Worm (Caenorhabditis elegans) whole organism, L1 larva: ENCODE measurements around the gene cam-1.

Experiments
- C16A3.4 ChIP-seq: fragments of 150-350 bp; optimal IDR thresholded peaks from 2 replicates; lab custom pipeline; 2014; ENCODE audit warnings: missing biosample characterization, missing genetic modification characterization
- C34B4.2 ChIP-seq: sonication (generic microtip); optimal IDR thresholded peaks from 2 replicates; lab custom pipeline; 2017; ENCODE audit warnings: mild to moderate bottlenecking, missing genetic modification characterization, missing compliant biosample characterization
- F16B12.6 ChIP-seq: fragments of 150-350 bp; optimal IDR thresholded peaks from 2 replicates; lab custom pipeline; 2014; ENCODE audit warnings: missing biosample characterization, missing genetic modification characterization
- aly-2 ChIP-seq: fragments of 150-350 bp; optimal IDR thresholded peaks from 2 replicates; lab custom pipeline; 2014; ENCODE audit warnings: missing biosample characterization, missing genetic modification characterization
- ama-1 ChIP-seq: fragments of 150-350 bp; optimal IDR thresholded peaks from 2 replicates; lab custom pipeline; 2014
- blmp-1 ChIP-seq: fragments of 150-350 bp; optimal IDR thresholded peaks from 2 replicates; lab custom pipeline; 2014; ENCODE audit warnings: missing biosample characterization, missing genetic modification characterization
- ceh-88 ChIP-seq: fragments of 200-800 bp; sonication (Bioruptor generic); IDR thresholded peaks from 2 replicates; pipeline ENCODE4 v1.3.6; 2022; ENCODE audit warnings: missing genetic modification characterization, missing compliant biosample characterization
- dpl-1 ChIP-seq, 3 experiments: fragments of 150-350 bp in 2 of 3; sonication (generic microtip) in 1 of 3; optimal IDR thresholded peaks; 2 replicates each; lab custom pipeline; 2014 to 2017; ENCODE audit warnings: missing biosample characterization in 3 of 3, missing genetic modification characterization in 3 of 3, missing genetic modification reagents in 3 of 3
- dsc-1 ChIP-seq: sonication (generic microtip); optimal IDR thresholded peaks from 2 replicates; lab custom pipeline; 2016; ENCODE audit warnings: mild to moderate bottlenecking, missing genetic modification characterization, missing compliant biosample characterization
- efl-1 ChIP-seq, 4 experiments: fragments of 150-350 bp; optimal IDR thresholded peaks in 3 of 4; peaks in 1 of 4; 1 replicate in 1 of 4; 2 replicates in 3 of 4; lab custom pipeline; 2014; ENCODE audit warnings: missing biosample characterization in 2 of 4, missing genetic modification characterization in 2 of 4, missing genetic modification reagents in 2 of 4
- efl-3 ChIP-seq: fragments of 200-800 bp; sonication (Bioruptor generic); optimal IDR thresholded peaks from 2 replicates; lab custom pipeline; 2018; ENCODE audit warnings: mild to moderate bottlenecking, missing genetic modification characterization, missing compliant biosample characterization
- egl-13 ChIP-seq: sonication (generic microtip); optimal IDR thresholded peaks from 2 replicates; lab custom pipeline; 2016; ENCODE audit warnings: missing genotype, missing genetic modification reagents, missing genetic modification characterization, missing compliant biosample characterization
- elt-2 ChIP-seq: sonication (generic microtip); optimal IDR thresholded peaks from 2 replicates; lab custom pipeline; 2016; ENCODE audit warnings: missing genetic modification characterization, mild to moderate bottlenecking, inconsistent platforms, missing compliant biosample characterization, missing genetic modification reagents
- elt-3 ChIP-seq, 6 experiments: fragments of 150-350 bp in 1 of 6; sonication (generic microtip); optimal IDR thresholded peaks; 2 replicates each; lab custom pipeline; 2017 to 2018; ENCODE audit warnings: missing biosample characterization in 6 of 6, missing genetic modification characterization in 6 of 6, inconsistent platforms in 1 of 6
- ets-5 ChIP-seq: fragments of 200-800 bp; sonication (Bioruptor generic); IDR thresholded peaks from 2 replicates; pipeline ENCODE4 v1.3.6; 2022; ENCODE audit warnings: missing genetic modification characterization, missing compliant biosample characterization
- fkh-8 ChIP-seq: sonication (generic microtip); optimal IDR thresholded peaks from 2 replicates; lab custom pipeline; 2016; ENCODE audit warnings: mild to moderate bottlenecking, missing genetic modification characterization, missing compliant biosample characterization
- grh-1 ChIP-seq: fragments of 200-800 bp; sonication (Bioruptor generic); IDR thresholded peaks from 2 replicates; pipeline ENCODE4 v1.3.6; 2022; ENCODE audit warnings: missing genetic modification reagents, missing genetic modification characterization, missing compliant biosample characterization
- hlh-17 ChIP-seq: fragments of 200-800 bp; sonication (Bioruptor generic); optimal IDR thresholded peaks from 2 replicates; lab custom pipeline; 2018; ENCODE audit warnings: missing genetic modification characterization, mild to moderate bottlenecking, missing compliant biosample characterization, moderate library complexity, borderline replicate concordance
- hlh-4 ChIP-seq: sonication (generic microtip); optimal IDR thresholded peaks from 2 replicates; lab custom pipeline; 2016; ENCODE audit warnings: mild to moderate bottlenecking, missing genetic modification characterization, missing compliant biosample characterization
- hpl-2 ChIP-seq: fragments of 150-350 bp; optimal IDR thresholded peaks from 2 replicates; lab custom pipeline; 2014; ENCODE audit warnings: missing biosample characterization, missing genetic modification reagents, missing genetic modification characterization
- jun-1 ChIP-seq: fragments of 150-350 bp; optimal IDR thresholded peaks from 2 replicates; lab custom pipeline; 2014; ENCODE audit warnings: missing biosample characterization, missing genetic modification reagents, missing genetic modification characterization
- lin-13 ChIP-seq: fragments of 150-350 bp; optimal IDR thresholded peaks from 2 replicates; lab custom pipeline; 2014; ENCODE audit warnings: missing biosample characterization, missing genetic modification reagents, missing genetic modification characterization
- lin-14 ChIP-seq: fragments of 200-800 bp; sonication (Bioruptor generic); optimal IDR thresholded peaks from 2 replicates; lab custom pipeline; 2018; ENCODE audit warnings: mild to moderate bottlenecking, missing genetic modification characterization, moderate library complexity, missing compliant biosample characterization
- lin-15B ChIP-seq: fragments of 150-350 bp; sonication (generic microtip); optimal IDR thresholded peaks from 3 replicates; lab custom pipeline; 2014; ENCODE audit warnings: missing biosample characterization, missing genetic modification characterization
- lin-39 ChIP-seq: fragments of 150-350 bp; optimal IDR thresholded peaks from 2 replicates; lab custom pipeline; 2014; ENCODE audit warnings: missing biosample characterization, missing genetic modification reagents, missing genetic modification characterization
- lir-3 ChIP-seq: sonication (generic microtip); optimal IDR thresholded peaks from 2 replicates; lab custom pipeline; 2016; ENCODE audit warnings: mild to moderate bottlenecking, missing genetic modification characterization, moderate library complexity, missing compliant biosample characterization; ENCODE audit not compliant: poor library complexity
- lsy-2 ChIP-seq, 2 experiments: fragments of 150-350 bp; optimal IDR thresholded peaks; 2 replicates each; lab custom pipeline; 2014; ENCODE audit warnings: missing biosample characterization in 2 of 2, missing genetic modification characterization in 2 of 2
- mab-9 ChIP-seq: fragments of 200-800 bp; sonication (Bioruptor generic); IDR thresholded peaks from 2 replicates; pipeline ENCODE4 v1.3.6; 2022; ENCODE audit warnings: missing genetic modification reagents, missing genetic modification characterization, missing compliant biosample characterization
- mdl-1 ChIP-seq, 2 experiments: fragments of 150-350 bp; optimal IDR thresholded peaks; 2 replicates each; lab custom pipeline; 2014 to 2017; ENCODE audit warnings: missing biosample characterization in 2 of 2, missing genetic modification characterization in 2 of 2, inconsistent platforms in 1 of 2
- mep-1 ChIP-seq: fragments of 150-350 bp; optimal IDR thresholded peaks from 2 replicates; lab custom pipeline; 2014; ENCODE audit warnings: missing biosample characterization, missing genetic modification characterization
- nhr-11 ChIP-seq: fragments of 150-350 bp; optimal IDR thresholded peaks from 2 replicates; lab custom pipeline; 2014; ENCODE audit warnings: missing biosample characterization, missing genetic modification characterization
- nhr-19 ChIP-seq: fragments of 200-800 bp; sonication (Bioruptor generic); conservative IDR thresholded peaks from 2 replicates; pipeline ENCODE4 v1.3.6; 2022; ENCODE audit warnings: missing genetic modification characterization, missing compliant biosample characterization
- nhr-84 ChIP-seq: sonication (generic microtip); optimal IDR thresholded peaks from 2 replicates; lab custom pipeline; 2017; ENCODE audit warnings: missing biosample characterization, missing genetic modification characterization
- nhr-85 ChIP-seq: sonication (generic microtip); peaks from one replicate; lab custom pipeline; 2016; ENCODE audit warnings: missing genetic modification characterization, inconsistent platforms, missing compliant biosample characterization
- nhr-90 ChIP-seq: sonication (generic microtip); optimal IDR thresholded peaks from 2 replicates; lab custom pipeline; 2016; ENCODE audit warnings: mild to moderate bottlenecking, missing genetic modification characterization, missing compliant biosample characterization; ENCODE audit not compliant: poor library complexity
- pag-3 ChIP-seq: sonication (generic microtip); optimal IDR thresholded peaks from 2 replicates; lab custom pipeline; 2017; ENCODE audit warnings: missing genetic modification characterization, mild to moderate bottlenecking, missing compliant biosample characterization, antibody characterized with exemption, borderline replicate concordance; ENCODE audit not compliant: insufficient read depth
- rnt-1 ChIP-seq: sonication (generic microtip); optimal IDR thresholded peaks from 2 replicates; lab custom pipeline; 2016; ENCODE audit warnings: mild to moderate bottlenecking, missing genetic modification characterization, moderate library complexity, missing compliant biosample characterization
- skn-1 ChIP-seq: fragments of 150-350 bp; optimal IDR thresholded peaks from 2 replicates; lab custom pipeline; 2014; ENCODE audit warnings: missing biosample characterization, missing genetic modification characterization
- snpc-4 ChIP-seq: fragments of 150-350 bp; optimal IDR thresholded peaks from 2 replicates; lab custom pipeline; 2014; ENCODE audit warnings: missing biosample characterization, missing genetic modification characterization
- snu-23 ChIP-seq: sonication (generic microtip); optimal IDR thresholded peaks from 2 replicates; lab custom pipeline; 2016; ENCODE audit warnings: missing genetic modification characterization, missing compliant biosample characterization
- sup-37 ChIP-seq: fragments of 200-800 bp; sonication (Bioruptor generic); optimal IDR thresholded peaks from 2 replicates; lab custom pipeline; 2018; ENCODE audit warnings: mild to moderate bottlenecking, missing genetic modification characterization, missing compliant biosample characterization
- swsn-7 ChIP-seq: sonication (generic microtip); optimal IDR thresholded peaks from 2 replicates; lab custom pipeline; 2016; ENCODE audit warnings: missing genetic modification characterization, missing compliant biosample characterization
- unc-30 ChIP-seq: sonication (generic microtip); optimal IDR thresholded peaks from 2 replicates; lab custom pipeline; 2017; ENCODE audit warnings: missing biosample characterization, missing genetic modification characterization
- unc-86 ChIP-seq: sonication (generic microtip); optimal IDR thresholded peaks from 2 replicates; lab custom pipeline; 2016; ENCODE audit warnings: missing genetic modification characterization, missing compliant biosample characterization
- xbp-1 ChIP-seq: sonication (generic microtip); optimal IDR thresholded peaks from 2 replicates; lab custom pipeline; 2016; ENCODE audit warnings: missing genetic modification characterization, missing compliant biosample characterization
- ztf-11 ChIP-seq, 2 experiments: sonication (generic microtip); optimal IDR thresholded peaks; 2 replicates each; lab custom pipeline; 2016 to 2017; ENCODE audit warnings: missing genetic modification characterization in 2 of 2, missing biosample characterization in 1 of 2, missing compliant biosample characterization in 1 of 2

cam-1 gene

DNA sequence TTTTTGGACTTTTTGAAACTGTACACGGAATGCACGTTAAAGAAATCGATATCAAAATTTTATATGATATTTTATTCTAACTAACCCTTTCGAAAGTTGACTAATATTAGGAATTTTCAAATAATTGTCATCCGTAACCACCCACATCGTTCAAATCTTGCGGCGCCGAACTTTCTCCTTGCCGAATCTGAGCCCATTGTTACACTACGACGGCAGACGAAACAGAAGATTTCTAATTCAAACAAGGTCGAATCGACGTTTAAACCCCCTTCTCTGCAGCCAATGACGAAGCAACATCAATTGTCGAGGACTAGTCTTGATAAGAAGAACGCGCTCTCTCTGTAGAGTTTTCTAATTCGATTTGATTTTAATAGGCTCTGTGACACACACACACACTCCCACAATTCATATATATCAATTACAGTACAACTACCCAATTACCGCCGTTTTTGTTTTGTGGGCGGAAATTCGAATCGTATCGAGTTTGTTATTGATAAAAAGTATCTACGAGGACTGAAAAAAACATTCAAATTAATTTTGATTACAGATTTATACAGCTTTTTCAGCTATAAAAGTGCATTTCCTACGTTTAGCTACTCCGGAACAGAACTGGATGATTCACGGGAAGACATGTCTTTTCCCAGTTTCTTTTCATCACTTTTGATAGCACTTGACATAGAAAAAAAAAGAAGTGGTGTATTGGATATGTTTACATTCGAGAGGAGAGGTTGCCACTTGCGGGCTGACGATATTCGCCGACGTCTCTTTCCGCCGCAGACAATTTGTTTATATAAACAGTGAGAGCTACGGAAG, 25.5 kb downstream of the cam-1 start:
- no peak for TF ChIP-seq hlh-4 (tag; lab: Kevin White, UChicago)
- TF ChIP-seq efl-1 (optimal IDR thresholded peaks at IDR 0.05; lab: Kevin White, UChicago): no peak
- peak in 1 of 2 experiments; percentile 64 for TF ChIP-seq efl-1 (GFP tag; optimal IDR thresholded peaks at IDR 0.05 in 1 of 2; lab: Kevin White, UChicago)
- peak; percentile 16 for TF ChIP-seq lin-14
- no peak for TF ChIP-seq ets-5 (GFP tag; lab: Robert Waterston, UW)
- TF ChIP-seq hlh-17 (GFP tag; lab: Kevin White, UChicago): no peak
- no peak for TF ChIP-seq ceh-88 (GFP tag; lab: Robert Waterston, UW)
- peak; percentile 26 for TF ChIP-seq mep-1
- TF ChIP-seq elt-3 (tag; optimal IDR thresholded peaks at IDR 0.05; lab: Kevin White, UChicago): peak in 2 of 6 experiments; percentile 40 to 47
- peak; percentile 25 for TF ChIP-seq efl-3
- TF ChIP-seq lin-15B (tag; lab: Kevin White, UChicago): no peak
- no peak for TF ChIP-seq sup-37
- peak; percentile 42 for TF ChIP-seq blmp-1 (tag; lab: Kevin White, UChicago)
- TF ChIP-seq C34B4.2 (tag; lab: Kevin White, UChicago): no peak
- TF ChIP-seq xbp-1 (tag; lab: Kevin White, UChicago): no peak
- TF ChIP-seq egl-13: no peak
- peak; percentile 66 for TF ChIP-seq nhr-85 (tag; lab: Kevin White, UChicago)
- TF ChIP-seq snpc-4 (tag; lab: Kevin White, UChicago): no peak
- TF ChIP-seq unc-30: no peak
- TF ChIP-seq nhr-19 (GFP tag; lab: Robert Waterston, UW): no peak
- peak; percentile 21 for TF ChIP-seq rnt-1
- no peak for TF ChIP-seq F16B12.6 (tag; lab: Kevin White, UChicago)
- peak; percentile 5 for TF ChIP-seq jun-1 (tag; lab: Kevin White, UChicago)
- no peak for TF ChIP-seq ama-1
- TF ChIP-seq grh-1: no peak
- no peak for TF ChIP-seq hpl-2 (GFP tag; lab: Kevin White, UChicago)
- peak in 1 of 2 experiments; percentile 55 for TF ChIP-seq lsy-2 (tag; optimal IDR thresholded peaks at IDR 0.05; lab: Kevin White, UChicago)

DNA sequence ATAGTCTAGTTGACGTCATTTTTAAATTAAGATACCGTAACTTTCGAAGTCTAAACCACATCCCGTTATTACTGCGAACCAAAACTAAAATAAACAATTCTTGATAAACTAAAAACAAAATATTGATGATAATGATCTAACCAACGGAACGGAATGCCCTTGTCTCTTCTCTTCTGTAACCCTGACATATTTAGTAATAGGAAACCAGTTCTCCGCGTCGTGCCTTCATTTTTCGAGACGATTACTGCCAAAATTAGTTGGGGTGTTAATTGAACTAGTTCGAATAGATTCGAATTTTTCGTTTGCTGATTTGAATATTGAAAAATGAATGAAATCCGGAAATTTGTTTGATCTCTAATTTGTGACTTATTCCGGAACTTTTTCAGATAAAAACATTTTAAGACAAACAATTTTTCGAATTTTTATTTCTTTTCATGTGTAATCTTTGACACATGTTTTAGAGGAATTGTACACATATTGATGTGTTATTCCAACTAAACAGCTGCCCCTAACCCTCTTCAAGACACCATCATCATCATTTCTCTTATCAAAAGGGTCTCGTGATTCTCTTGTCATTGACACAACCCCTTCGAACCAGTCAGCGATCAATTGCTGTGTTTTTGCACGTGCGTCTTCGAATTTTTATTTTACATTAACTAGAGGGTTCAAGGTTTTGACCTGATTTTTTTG, 26.3 kb downstream of the cam-1 start:
- TF ChIP-seq pag-3 (tag; lab: Kevin White, UChicago) (no peak), dpl-1 (GFP tag; optimal IDR thresholded peaks at IDR 0.05; lab: Kevin White, UChicago) (peak in 2 of 3 experiments; percentile 19 to 51), jun-1 (tag; lab: Kevin White, UChicago) (peak; percentile 73), lin-14 (peak; percentile 95), ztf-11 (tag; optimal IDR thresholded peaks at IDR 0.05; lab: Kevin White, UChicago) (no peak), rnt-1 (peak; percentile 92), lir-3 (tag; lab: Kevin White, UChicago) (peak; percentile 69), snu-23 (peak; percentile 86), aly-2 (tag; lab: Kevin White, UChicago) (no peak), ama-1 (peak; percentile 63), grh-1 (peak; percentile 46), dsc-1 (peak; percentile 45), mab-9 (GFP tag; lab: Robert Waterston, UW) (no peak), nhr-84 (tag; lab: Kevin White, UChicago) (no peak), blmp-1 (tag; lab: Kevin White, UChicago) (peak; percentile 79), skn-1 (tag; lab: Kevin White, UChicago) (peak; percentile 66), unc-86 (tag; lab: Kevin White, UChicago) (no peak), fkh-8 (tag; lab: Kevin White, UChicago) (peak; percentile 33), C16A3.4 (peak; percentile 72), elt-3 (tag; optimal IDR thresholded peaks at IDR 0.05; lab: Kevin White, UChicago) (peak in 2 of 6 experiments; percentile 88 to 97), lsy-2 (tag; optimal IDR thresholded peaks at IDR 0.05; lab: Kevin White, UChicago) (peak; percentile 78 to 87), efl-1 (optimal IDR thresholded peaks at IDR 0.05; lab: Kevin White, UChicago) (peak in 1 of 2 experiments; percentile 37), efl-1 (GFP tag; optimal IDR thresholded peaks at IDR 0.05 in 1 of 2; lab: Kevin White, UChicago) (peak in 1 of 2 experiments; percentile 63), ceh-88 (GFP tag; lab: Robert Waterston, UW) (peak; percentile 50; the same call in 1 of the 2 replicates), swsn-7 (tag; lab: Kevin White, UChicago) (peak; percentile 64), mep-1 (peak; percentile 81), nhr-90 (tag; lab: Kevin White, UChicago) (peak; percentile 68), lin-39 (peak; percentile 87), mdl-1 (tag; optimal IDR thresholded peaks at IDR 0.05; lab: Kevin White, UChicago) (peak in 1 of 2 experiments; percentile 98), elt-2 (peak; percentile 69), nhr-11 (tag; lab: Kevin White, UChicago) (peak; percentile 79), lin-13 (GFP tag; lab: Kevin White, UChicago) (peak; percentile 69)
